Worm (Caenorhabditis elegans) whole organism, young adult: ENCODE results near the gene rpt-6.

Experiments
- B0261.1 ChIP-seq: sonication (generic microtip); optimal IDR thresholded peaks from 2 replicates; lab custom pipeline; 2016; ENCODE audit warnings: mild to moderate bottlenecking, missing genetic modification characterization, moderate library complexity, missing compliant biosample characterization
- C17E4.6 ChIP-seq: fragments of 200-800 bp; sonication (Bioruptor generic); IDR thresholded peaks from 2 replicates; pipeline ENCODE4 v1.3.6; 2022; ENCODE audit warnings: missing genetic modification reagents, missing genetic modification characterization, missing compliant biosample characterization
- F49E8.2 ChIP-seq: sonication (generic microtip); optimal IDR thresholded peaks from 3 replicates; lab custom pipeline; 2017; ENCODE audit warnings: missing genetic modification characterization, mild to moderate bottlenecking, missing compliant biosample characterization, antibody characterized with exemption, moderate library complexity; ENCODE audit not compliant: insufficient read depth
- F52B5.7 ChIP-seq: sonication (generic microtip); optimal IDR thresholded peaks from 2 replicates; lab custom pipeline; 2016; ENCODE audit warnings: mild to moderate bottlenecking, missing genetic modification characterization, missing compliant biosample characterization
- F57C9.4 ChIP-seq: sonication (generic microtip); optimal IDR thresholded peaks from 2 replicates; lab custom pipeline; 2017; ENCODE audit warnings: mild to moderate bottlenecking, missing genetic modification characterization, missing compliant biosample characterization
- K12H6.12 ChIP-seq: fragments of 200-800 bp; sonication (Bioruptor generic); optimal IDR thresholded peaks from 2 replicates; lab custom pipeline; 2018; ENCODE audit warnings: mild to moderate bottlenecking, missing genetic modification characterization, missing compliant biosample characterization
- akir-1 ChIP-seq: fragments of 200-800 bp; sonication (Bioruptor generic); optimal IDR thresholded peaks from 2 replicates; lab custom pipeline; 2018; ENCODE audit warnings: mild to moderate bottlenecking, missing genetic modification characterization, moderate library complexity, missing compliant biosample characterization
- ama-1 ChIP-seq, 3 experiments: fragments of 150-350 bp in 1 of 3; sonication (generic microtip) in 2 of 3; optimal IDR thresholded peaks; 2 replicates each; lab custom pipeline; 2014 to 2018; ENCODE audit warnings: missing biosample characterization in 2 of 3, missing genetic modification characterization in 2 of 3, missing genetic modification reagents in 2 of 3
- ceh-91 ChIP-seq: fragments of 200-800 bp; sonication (Bioruptor generic); IDR thresholded peaks from 2 replicates; pipeline ENCODE4 v1.3.6; 2022; ENCODE audit warnings: missing genetic modification reagents, missing genetic modification characterization, missing compliant biosample characterization
- dpl-1 ChIP-seq: fragments of 150-350 bp; optimal IDR thresholded peaks from 2 replicates; lab custom pipeline; 2014; ENCODE audit warnings: missing biosample characterization, missing genetic modification reagents, missing genetic modification characterization
- egl-18 ChIP-seq: fragments of 200-800 bp; sonication (Bioruptor generic); IDR thresholded peaks from 2 replicates; pipeline ENCODE4 v1.3.6; 2022; ENCODE audit warnings: missing genetic modification reagents, missing genetic modification characterization, missing compliant biosample characterization
- hmg-1.2 ChIP-seq: fragments of 200-800 bp; sonication (Bioruptor generic); IDR thresholded peaks from 2 replicates; pipeline ENCODE4 v1.3.6; 2022; ENCODE audit warnings: missing genetic modification reagents, missing genetic modification characterization, missing compliant biosample characterization
- hrde-1 ChIP-seq: sonication (generic microtip); optimal IDR thresholded peaks from 2 replicates; lab custom pipeline; 2016; ENCODE audit warnings: missing genetic modification characterization, mild to moderate bottlenecking, missing compliant biosample characterization, moderate library complexity, missing genotype, missing genetic modification reagents, borderline replicate concordance
- lin-26 ChIP-seq: fragments of 200-800 bp; sonication (Bioruptor generic); IDR thresholded peaks from 2 replicates; pipeline ENCODE4 v1.3.6; 2022; ENCODE audit warnings: missing genetic modification reagents, missing genetic modification characterization, missing compliant biosample characterization
- lsl-1 ChIP-seq: fragments of 200-800 bp; sonication (Bioruptor generic); optimal IDR thresholded peaks from 2 replicates; lab custom pipeline; 2018; ENCODE audit warnings: mild to moderate bottlenecking, missing genetic modification characterization, moderate library complexity, missing compliant biosample characterization
- madf-8 ChIP-seq: fragments of 200-800 bp; sonication (Bioruptor generic); conservative IDR thresholded peaks from 2 replicates; pipeline ENCODE4 v1.3.6; 2022; ENCODE audit warnings: missing genetic modification reagents, missing genetic modification characterization, missing compliant biosample characterization
- nfyb-1 ChIP-seq: fragments of 200-800 bp; sonication (Bioruptor generic); IDR thresholded peaks from 2 replicates; pipeline ENCODE4 v1.3.6; 2022; ENCODE audit warnings: missing genetic modification reagents, missing genetic modification characterization, missing compliant biosample characterization
- nhr-80 ChIP-seq: sonication (generic microtip); optimal IDR thresholded peaks from 2 replicates; lab custom pipeline; 2016; ENCODE audit warnings: missing genetic modification characterization, missing compliant biosample characterization
- nhr-90 ChIP-seq: sonication (generic microtip); optimal IDR thresholded peaks from 2 replicates; lab custom pipeline; 2016; ENCODE audit warnings: missing genotype, mild to moderate bottlenecking, missing genetic modification characterization, missing compliant biosample characterization
- ztf-18 ChIP-seq: sonication (generic microtip); optimal IDR thresholded peaks from 2 replicates; lab custom pipeline; 2016; ENCODE audit warnings: missing genotype, mild to moderate bottlenecking, missing genetic modification characterization, missing compliant biosample characterization
- ztf-22 ChIP-seq: fragments of 200-800 bp; sonication (Bioruptor generic); optimal IDR thresholded peaks from 2 replicates; lab custom pipeline; 2018; ENCODE audit warnings: mild to moderate bottlenecking, missing genetic modification characterization, moderate library complexity, missing compliant biosample characterization
- ztf-25 ChIP-seq: fragments of 200-800 bp; sonication (Bioruptor generic); IDR thresholded peaks from 2 replicates; pipeline ENCODE4 v1.3.6; 2022; ENCODE audit warnings: missing genetic modification reagents, missing genetic modification characterization, missing compliant biosample characterization
- ztf-3 ChIP-seq: fragments of 200-800 bp; sonication (Bioruptor generic); optimal IDR thresholded peaks from 2 replicates; lab custom pipeline; 2018; ENCODE audit warnings: mild to moderate bottlenecking, missing genetic modification characterization, missing compliant biosample characterization

Gene rpt-6

ce11 chrIII:12411059-12411458, 40.8 kb downstream of the rpt-6 start:
- TF ChIP-seq nhr-80 (tag; lab: Kevin White, UChicago) (no peak), ztf-18 (tag; lab: Kevin White, UChicago) (no peak), K12H6.12 (tag; lab: Kevin White, UChicago) (no peak), ama-1 (optimal IDR thresholded peaks at IDR 0.05; lab: Kevin White, UChicago) (no peak), ama-1 (GFP tag; optimal IDR thresholded peaks at IDR 0.05; lab: Kevin White, UChicago) (no peak), F49E8.2 (tag; lab: Kevin White, UChicago) (no peak), akir-1 (GFP tag; lab: Kevin White, UChicago) (no peak), lin-26 (GFP tag; lab: Robert Waterston, UW) (no peak), ztf-25 (no peak), nhr-90 (no peak), lsl-1 (GFP tag; lab: Kevin White, UChicago) (no peak)

ce11 chrIII:12411668-12412067, 41.4 kb downstream of the rpt-6 start:
- TF ChIP-seq ztf-22 (GFP tag; lab: Kevin White, UChicago) = no peak

ce11 chrIII:12414533-12414932, 44.3 kb downstream of the rpt-6 start:
- TF ChIP-seq B0261.1 (tag; lab: Kevin White, UChicago) (no peak), egl-18 (GFP tag; lab: Robert Waterston, UW) (no peak), ceh-91 (GFP tag; lab: Robert Waterston, UW) (no peak), F57C9.4 (tag; lab: Kevin White, UChicago) (no peak), hrde-1 (tag; lab: Kevin White, UChicago) (no peak), madf-8 (GFP tag; lab: Robert Waterston, UW) (no peak), dpl-1 (GFP tag; lab: Kevin White, UChicago) (no peak)

ce11 chrIII:12420256-12420655, 50.0 kb downstream of the rpt-6 start:
- TF ChIP-seq nfyb-1 (peak; percentile 60; the same call in 1 of the 2 replicates), C17E4.6 (GFP tag; lab: Robert Waterston, UW) (no peak)

- TF ChIP-seq F52B5.7 (tag; lab: Kevin White, UChicago) (no peak), hmg-1.2 (GFP tag; lab: Robert Waterston, UW) (peak; percentile 58; the same call in 1 of the 2 replicates), ztf-3 (GFP tag; lab: Kevin White, UChicago) (no peak)
Observed at ce11 chrIII:12421708-12422107, 51.5 kb downstream of the rpt-6 start, which contains the start of gene tat-1. tat-1 (minus strand) TSS chrIII:12421718.
